Fruit fly (Drosophila melanogaster) whole organism, pupa: ENCODE results near the gene witty.

ENCODE experiments used
- CG12605 ChIP-seq: fragments of 200-800 bp; sonication (Bioruptor generic); IDR thresholded peaks from 2 replicates; pipeline ENCODE4 v1.3.6; 2022; ENCODE audit warnings: missing biosample characterization, missing genetic modification characterization
- CG13204 ChIP-seq: fragments of 200-800 bp; sonication (Bioruptor generic); optimal IDR thresholded peaks from 2 replicates; lab custom pipeline; 2018; ENCODE audit warnings: missing biosample characterization, mild to moderate bottlenecking, missing genetic modification characterization, moderate library complexity
- CG14655 ChIP-seq: fragments of 200-800 bp; sonication (Bioruptor generic); optimal IDR thresholded peaks from 3 replicates; lab custom pipeline; 2017; ENCODE audit warnings: mild to moderate bottlenecking, missing biosample characterization, missing genetic modification reagents, missing genetic modification characterization
- CG15710 ChIP-seq: fragments of 200-800 bp; sonication (Bioruptor generic); optimal IDR thresholded peaks from 2 replicates; lab custom pipeline; 2018; ENCODE audit warnings: missing biosample characterization, mild to moderate bottlenecking, missing genetic modification characterization, moderate library complexity
- CG17806 ChIP-seq: fragments of 200-800 bp; sonication (Bioruptor generic); optimal IDR thresholded peaks from 2 replicates; lab custom pipeline; 2018; ENCODE audit warnings: missing biosample characterization, mild to moderate bottlenecking, missing genetic modification characterization, moderate library complexity
- CG32121 ChIP-seq: fragments of 200-800 bp; sonication (Bioruptor generic); IDR thresholded peaks from 2 replicates; pipeline ENCODE4 v1.3.6; 2022; ENCODE audit warnings: missing biosample characterization, missing genetic modification characterization
- CG34367 ChIP-seq: fragments of 200-800 bp; sonication (Bioruptor generic); optimal IDR thresholded peaks from 2 replicates; lab custom pipeline; 2018; ENCODE audit warnings: missing biosample characterization, mild to moderate bottlenecking, missing genetic modification characterization
- CG8301 ChIP-seq: fragments of 200-800 bp; sonication (Bioruptor generic); optimal IDR thresholded peaks from 2 replicates; lab custom pipeline; 2018; ENCODE audit warnings: missing biosample characterization, mild to moderate bottlenecking, missing genetic modification characterization
- EcR ChIP-seq: fragments of 200-800 bp; sonication (Bioruptor generic); optimal IDR thresholded peaks from 3 replicates; lab custom pipeline; 2019; ENCODE audit warnings: missing biosample characterization, missing genetic modification characterization, mild to moderate bottlenecking, moderate library complexity, missing genetic modification reagents
- Ets98B ChIP-seq: fragments of 200-800 bp; sonication (Bioruptor generic); IDR thresholded peaks from 2 replicates; pipeline ENCODE4 v1.3.6; 2022; ENCODE audit warnings: missing biosample characterization, missing genetic modification characterization
- Pif1B ChIP-seq: fragments of 200-800 bp; sonication (Bioruptor generic); optimal IDR thresholded peaks from 3 replicates; lab custom pipeline; 2016; ENCODE audit warnings: missing biosample characterization, missing genetic modification characterization
- Snoo ChIP-seq: fragments of 200-800 bp; sonication (Bioruptor generic); optimal IDR thresholded peaks from 3 replicates; lab custom pipeline; 2017; ENCODE audit warnings: missing biosample characterization, mild to moderate bottlenecking, missing genetic modification characterization, inconsistent platforms
- gl ChIP-seq: fragments of 200-800 bp; sonication (Bioruptor generic); optimal IDR thresholded peaks from 2 replicates; lab custom pipeline; 2018; ENCODE audit warnings: missing biosample characterization, mild to moderate bottlenecking, missing genetic modification characterization
- rn ChIP-seq: fragments of 200-800 bp; sonication (Bioruptor generic); IDR thresholded peaks from 2 replicates; pipeline ENCODE4 v1.3.6; 2022; ENCODE audit warnings: missing biosample characterization, missing genetic modification characterization

DNA sequence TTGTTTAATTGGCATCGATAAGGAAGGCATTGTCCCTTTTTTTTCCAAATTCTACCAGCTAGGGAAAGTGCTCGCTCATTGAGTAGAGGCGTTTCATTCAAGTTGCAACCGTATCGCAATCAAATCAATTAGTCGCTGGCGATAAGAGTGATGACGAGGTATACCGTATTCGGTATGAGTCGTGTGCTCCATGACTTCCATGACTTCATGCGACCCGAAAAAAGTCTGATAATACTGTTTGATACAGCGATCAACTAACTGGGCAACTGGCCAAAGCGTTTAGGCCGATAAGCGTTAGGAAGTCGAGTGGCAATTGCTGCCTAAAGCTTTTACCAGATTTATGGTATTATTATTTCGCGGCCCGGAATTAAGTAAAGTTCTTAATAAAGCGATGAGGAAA lies 6.4 kb downstream of the witty start:
- TF ChIP-seq gl (tag; lab: Kevin White, UChicago) (no peak), CG15710 (tag; lab: Kevin White, UChicago) (no peak), EcR (no peak), CG34367 (tag; lab: Kevin White, UChicago) (no peak), Pif1B (GFP tag; lab: Kevin White, UChicago) (no peak), CG12605 (no peak), rn (GFP tag; lab: Robert Waterston, UW) (no peak), Snoo (no peak), CG14655 (no peak), CG8301 (no peak), Ets98B (no peak), CG13204 (GFP tag; lab: Kevin White, UChicago) (no peak), CG32121 (GFP tag; lab: Robert Waterston, UW) (no peak), CG17806 (tag; lab: Kevin White, UChicago) (no peak)
